Fruit fly (Drosophila melanogaster) whole organism, embryonic: ENCODE results near the gene Vps37B.

Experiments used
- Asciz ChIP-seq: fragments of 200-800 bp; sonication (Bioruptor generic); optimal IDR thresholded peaks from 2 replicates; lab custom pipeline; 2017; ENCODE audit warnings: missing biosample characterization, mild to moderate bottlenecking, missing genetic modification characterization, missing genetic modification reagents
- Awh ChIP-seq: fragments of 200-800 bp; sonication (Bioruptor generic); IDR thresholded peaks from 2 replicates; pipeline ENCODE4, ENCODE4 v1.3.6; 2022; ENCODE audit warnings: missing biosample characterization, missing genetic modification characterization
- Blimp-1 ChIP-seq: fragments of 200-800 bp; sonication (Bioruptor generic); optimal IDR thresholded peaks from 3 replicates; lab custom pipeline; 2018; ENCODE audit warnings: missing biosample characterization, missing genetic modification characterization, mild to moderate bottlenecking, moderate library complexity, missing genetic modification reagents
- BtbVII ChIP-seq: fragments of 200-800 bp; sonication (Bioruptor generic); optimal IDR thresholded peaks from 3 replicates; lab custom pipeline; 2017; ENCODE audit warnings: missing biosample characterization, mild to moderate bottlenecking, missing genetic modification characterization
- CG13296 ChIP-seq: fragments of 200-800 bp; sonication (Bioruptor generic); optimal IDR thresholded peaks from 3 replicates; lab custom pipeline; 2018; ENCODE audit warnings: missing biosample characterization, mild to moderate bottlenecking, missing genetic modification characterization
- CG13624 ChIP-seq: fragments of 200-800 bp; sonication (Bioruptor generic); optimal IDR thresholded peaks from 2 replicates; lab custom pipeline; 2016; ENCODE audit warnings: missing biosample characterization, missing genetic modification characterization
- CG15601 ChIP-seq: fragments of 200-800 bp; sonication (Bioruptor generic); optimal IDR thresholded peaks from 3 replicates; lab custom pipeline; 2019; ENCODE audit warnings: missing biosample characterization, mild to moderate bottlenecking, missing genetic modification characterization, moderate library complexity
- CG17568 ChIP-seq: fragments of 200-800 bp; sonication (Bioruptor generic); optimal IDR thresholded peaks from 2 replicates; lab custom pipeline; 2018; ENCODE audit warnings: missing biosample characterization, mild to moderate bottlenecking, missing genetic modification characterization, moderate library complexity
- CG17802 ChIP-seq: fragments of 200-800 bp; sonication (Bioruptor generic); optimal IDR thresholded peaks from 2 replicates; lab custom pipeline; 2018; ENCODE audit warnings: missing biosample characterization, mild to moderate bottlenecking, missing genetic modification characterization, moderate library complexity
- CG1792 ChIP-seq: fragments of 200-800 bp; sonication (Bioruptor generic); optimal IDR thresholded peaks from 2 replicates; lab custom pipeline; 2016; ENCODE audit warnings: missing biosample characterization, missing genetic modification characterization
- CG1832 ChIP-seq: fragments of 200-800 bp; sonication (Bioruptor generic); optimal IDR thresholded peaks from 2 replicates; lab custom pipeline; 2017; ENCODE audit warnings: missing biosample characterization, mild to moderate bottlenecking, missing genetic modification characterization, inconsistent platforms
- CG2199 ChIP-seq: fragments of 200-800 bp; sonication (Bioruptor generic); IDR thresholded peaks from 3 replicates; pipeline ENCODE4 v1.3.6; 2022; ENCODE audit warnings: missing biosample characterization, missing genetic modification characterization
- CG2678 ChIP-seq: fragments of 200-800 bp; sonication (Bioruptor generic); optimal IDR thresholded peaks from 3 replicates; lab custom pipeline; 2019; ENCODE audit warnings: missing biosample characterization, mild to moderate bottlenecking, missing genetic modification characterization, moderate library complexity
- CG31224 ChIP-seq: fragments of 200-800 bp; sonication (Bioruptor generic); IDR thresholded peaks from 2 replicates; pipeline ENCODE4 v1.3.6; 2022; ENCODE audit warnings: missing biosample characterization, missing genetic modification characterization
- CG4282 ChIP-seq: fragments of 200-800 bp; sonication (Bioruptor generic); optimal IDR thresholded peaks from 2 replicates; lab custom pipeline; 2016; ENCODE audit warnings: missing biosample characterization, missing genetic modification characterization
- CG4404 ChIP-seq: fragments of 200-800 bp; sonication (Bioruptor generic); IDR thresholded peaks from 2 replicates; pipeline ENCODE4 v1.3.6; 2022; ENCODE audit warnings: missing biosample characterization, missing genetic modification characterization
- CG4707 ChIP-seq: fragments of 200-800 bp; sonication (Bioruptor generic); optimal IDR thresholded peaks from 2 replicates; lab custom pipeline; 2018; ENCODE audit warnings: missing biosample characterization, mild to moderate bottlenecking, missing genetic modification characterization, moderate library complexity
- CG7963 ChIP-seq: fragments of 200-800 bp; sonication (Bioruptor generic); IDR thresholded peaks from 3 replicates; pipeline ENCODE4 v1.3.6; 2022; ENCODE audit warnings: missing biosample characterization, missing genetic modification characterization; ENCODE audit not compliant: partially characterized antibody
- CG8089 ChIP-seq: fragments of 200-800 bp; sonication (Bioruptor generic); optimal IDR thresholded peaks from 3 replicates; lab custom pipeline; 2016; ENCODE audit warnings: missing biosample characterization, missing genetic modification characterization
- CG8290 ChIP-seq, 3 experiments: fragments of 200-800 bp; sonication (Bioruptor generic); optimal IDR thresholded peaks; 2 replicates each; lab custom pipeline; 2016 to 2019; ENCODE audit warnings: missing biosample characterization in 3 of 3, missing genetic modification characterization in 3 of 3, mild to moderate bottlenecking in 2 of 3, moderate library complexity in 1 of 3
- CG9932 ChIP-seq: fragments of 200-800 bp; sonication (Bioruptor generic); IDR thresholded peaks from 2 replicates; pipeline ENCODE4 v1.3.6; 2022; ENCODE audit warnings: missing biosample characterization, missing genetic modification characterization
- D ChIP-seq, 2 experiments: fragments of 200-800 bp in 1 of 2; fragments of >200 bp in 1 of 2; sonication (Bioruptor generic) in 1 of 2; optimal IDR thresholded peaks; 2 replicates in 1 of 2; 3 replicates in 1 of 2; lab custom pipeline; 2017; ENCODE audit warnings: mild to moderate bottlenecking in 1 of 2, missing biosample characterization in 1 of 2, missing genetic modification characterization in 1 of 2, missing genetic modification reagents in 1 of 2
- Dbx ChIP-seq: fragments of 200-800 bp; sonication (Bioruptor generic); IDR thresholded peaks from 3 replicates; pipeline ENCODE4 v1.3.6; 2022; ENCODE audit warnings: missing biosample characterization, missing genetic modification characterization
- Dp ChIP-seq: fragments of 200-800 bp; sonication (Bioruptor generic); optimal IDR thresholded peaks from 2 replicates; lab custom pipeline; 2018; ENCODE audit warnings: missing biosample characterization, mild to moderate bottlenecking, missing genetic modification characterization, moderate library complexity
- Fer3 ChIP-seq: fragments of 200-800 bp; sonication (Bioruptor generic); optimal IDR thresholded peaks from 2 replicates; lab custom pipeline; 2018; ENCODE audit warnings: missing biosample characterization, mild to moderate bottlenecking, missing genetic modification characterization, moderate library complexity
- Hsf ChIP-seq: fragments of 200-800 bp; sonication (Bioruptor generic); optimal IDR thresholded peaks from 3 replicates; lab custom pipeline; 2016; ENCODE audit warnings: missing biosample characterization, missing genetic modification characterization
- Mad ChIP-seq: fragments of 200-800 bp; sonication (Bioruptor generic); optimal IDR thresholded peaks from 2 replicates; lab custom pipeline; 2016; ENCODE audit warnings: missing biosample characterization, missing genetic modification characterization
- NK7.1 ChIP-seq: fragments of 200-800 bp; sonication (Bioruptor generic); optimal IDR thresholded peaks from 3 replicates; lab custom pipeline; 2016; ENCODE audit warnings: missing biosample characterization, missing genetic modification characterization
- PHDP ChIP-seq: fragments of 200-800 bp; sonication (Bioruptor generic); optimal IDR thresholded peaks from 3 replicates; lab custom pipeline; 2018; ENCODE audit warnings: missing biosample characterization, mild to moderate bottlenecking, missing genetic modification characterization, moderate library complexity
- Poxn ChIP-seq: fragments of 200-800 bp; sonication (Bioruptor generic); IDR thresholded peaks from 2 replicates; pipeline ENCODE4 v1.3.6; 2022; ENCODE audit warnings: missing biosample characterization, missing genetic modification characterization
- YL-1 ChIP-seq: fragments of 200-800 bp; sonication (Bioruptor generic); optimal IDR thresholded peaks from 3 replicates; lab custom pipeline; 2017; ENCODE audit warnings: missing biosample characterization, mild to moderate bottlenecking, missing genetic modification characterization
- abd-A ChIP-seq: fragments of 200-800 bp; sonication (Bioruptor generic); optimal IDR thresholded peaks from 3 replicates; lab custom pipeline; 2019; ENCODE audit warnings: missing biosample characterization, mild to moderate bottlenecking, missing genetic modification characterization, moderate library complexity
- amos ChIP-seq: fragments of 200-800 bp; sonication (Bioruptor generic); IDR thresholded peaks from 2 replicates; pipeline ENCODE4 v1.3.6; 2022; ENCODE audit warnings: missing biosample characterization, missing genetic modification characterization; ENCODE audit not compliant: partially characterized antibody
- bsh ChIP-seq, 2 experiments: fragments of 200-800 bp; sonication (Bioruptor generic); optimal IDR thresholded peaks; 2 replicates each; lab custom pipeline; 2017 to 2018; ENCODE audit warnings: mild to moderate bottlenecking in 2 of 2, missing biosample characterization in 2 of 2, missing genetic modification characterization in 2 of 2, moderate library complexity in 1 of 2
- btn ChIP-seq: fragments of 200-800 bp; sonication (Bioruptor generic); optimal IDR thresholded peaks from 2 replicates; lab custom pipeline; 2016; ENCODE audit warnings: missing biosample characterization, missing genetic modification characterization
- caup ChIP-seq: fragments of 200-800 bp; sonication (Bioruptor generic); optimal IDR thresholded peaks from 3 replicates; lab custom pipeline; 2017; ENCODE audit warnings: missing biosample characterization, mild to moderate bottlenecking, missing genetic modification characterization, moderate library complexity; ENCODE audit not compliant: severe bottlenecking
- chn ChIP-seq: fragments of 200-800 bp; sonication (Bioruptor generic); optimal IDR thresholded peaks from 2 replicates; lab custom pipeline; 2016; ENCODE audit warnings: missing biosample characterization, missing genetic modification characterization
- eve ChIP-seq, 2 experiments: fragments of >200 bp; optimal IDR thresholded peaks; 2 replicates each; lab custom pipeline; 2017; ENCODE audit warnings: missing biosample characterization in 2 of 2, missing genetic modification characterization in 2 of 2
- exex ChIP-seq: fragments of 200-800 bp; sonication (Bioruptor generic); optimal IDR thresholded peaks from 4 replicates; lab custom pipeline; 2018; ENCODE audit warnings: missing biosample characterization, mild to moderate bottlenecking, missing genetic modification characterization, moderate library complexity
- gce ChIP-seq: fragments of 200-800 bp; sonication (Bioruptor generic); IDR thresholded peaks from 3 replicates; pipeline ENCODE4 v1.3.6; 2022; ENCODE audit warnings: missing biosample characterization, missing genetic modification characterization
- gfzf ChIP-seq: fragments of 200-800 bp; sonication (Bioruptor generic); optimal IDR thresholded peaks from 2 replicates; lab custom pipeline; 2016; ENCODE audit warnings: missing biosample characterization, mild to moderate bottlenecking, missing genetic modification characterization, moderate library complexity
- hkb ChIP-seq, 2 experiments: fragments of 200-800 bp in 1 of 2; fragments of >200 bp in 1 of 2; sonication (Bioruptor generic) in 1 of 2; IDR thresholded peaks in 1 of 2; optimal IDR thresholded peaks in 1 of 2; 2 replicates each; pipeline versions ENCODE4 v1.3.6 to Lab custom; 2017 to 2022; ENCODE audit warnings: missing biosample characterization in 1 of 2, missing genetic modification characterization in 1 of 2
- otp ChIP-seq: fragments of 200-800 bp; sonication (Bioruptor generic); IDR thresholded peaks from 3 replicates; pipeline ENCODE4, ENCODE4 v1.3.6; 2022; ENCODE audit warnings: missing biosample characterization, missing genetic modification characterization
- ranshi ChIP-seq: fragments of 200-800 bp; sonication (Bioruptor generic); IDR thresholded peaks from 2 replicates; pipeline ENCODE4 v1.3.6; 2022; ENCODE audit warnings: missing biosample characterization, missing genetic modification characterization
- sd ChIP-seq: fragments of 200-800 bp; sonication (Bioruptor generic); optimal IDR thresholded peaks from 3 replicates; lab custom pipeline; 2018; ENCODE audit warnings: missing biosample characterization, mild to moderate bottlenecking, missing genetic modification characterization, moderate library complexity
- sens ChIP-seq: fragments of 200-800 bp; sonication (Bioruptor generic); peaks from one replicate; lab custom pipeline; 2016; ENCODE audit warnings: missing biosample characterization, missing genetic modification characterization
- sisA ChIP-seq: fragments of 200-800 bp; sonication (Bioruptor generic); IDR thresholded peaks from 2 replicates; pipeline ENCODE4 v1.3.6; 2022; ENCODE audit warnings: missing biosample characterization, missing genetic modification characterization
- sob ChIP-seq: fragments of 200-800 bp; sonication (Bioruptor generic); IDR thresholded peaks from 2 replicates; pipeline ENCODE4 v1.3.6; 2022; ENCODE audit warnings: missing biosample characterization, missing genetic modification characterization
- ttk ChIP-seq: fragments of 200-800 bp; sonication (Bioruptor generic); IDR thresholded peaks from 2 replicates; pipeline ENCODE4 v2.1.2; 2022; ENCODE audit warnings: missing biosample characterization, missing genetic modification characterization
- zfh2 ChIP-seq: fragments of 200-800 bp; sonication (Bioruptor generic); optimal IDR thresholded peaks from 2 replicates; lab custom pipeline; 2016; ENCODE audit warnings: missing biosample characterization, missing genetic modification characterization

Gene Vps37B

DNA sequence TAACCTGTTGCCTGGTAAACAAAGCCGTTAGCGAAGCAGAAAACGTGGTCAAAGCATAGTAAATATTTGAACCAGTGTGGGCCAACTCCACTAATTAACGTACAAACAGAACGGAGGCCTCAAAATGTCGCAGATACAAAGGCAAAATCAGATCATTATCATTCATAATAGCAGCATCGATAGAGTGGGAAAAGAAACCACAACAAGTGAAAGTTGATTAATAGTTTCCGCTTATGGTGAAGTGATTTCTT is 17.9 kb upstream of the Vps37B start:
- TF ChIP-seq Fer3 (tag; lab: Kevin White, UChicago), result no peak
- no peak for TF ChIP-seq Hsf (GFP tag; lab: Kevin White, UChicago)
- TF ChIP-seq sisA (GFP tag; lab: Robert Waterston, UW), result no peak
- TF ChIP-seq CG15601 (tag; lab: Kevin White, UChicago), result no peak
- TF ChIP-seq amos (GFP tag; lab: Robert Waterston, UW), result no peak
- TF ChIP-seq CG7963 (GFP tag; lab: Robert Waterston, UW), result no peak
- no peak for TF ChIP-seq CG1832 (GFP tag; lab: Kevin White, UChicago)
- TF ChIP-seq CG2678 (tag; lab: Kevin White, UChicago), result peak; percentile 7
- TF ChIP-seq CG9932, result no peak
- TF ChIP-seq ttk (GFP tag; lab: Robert Waterston, UW), result no peak
- TF ChIP-seq D (optimal IDR thresholded peaks at IDR 0.05; lab: Kevin White, UChicago), result no peak
- no peak for TF ChIP-seq D (GFP tag; optimal IDR thresholded peaks at IDR 0.05; lab: Kevin White, UChicago)
- no peak for TF ChIP-seq CG8089 (GFP tag; lab: Kevin White, UChicago)
- TF ChIP-seq sob, result no peak
- no peak for TF ChIP-seq CG13624 (GFP tag; lab: Kevin White, UChicago)
- TF ChIP-seq sd (tag; lab: Kevin White, UChicago), result peak; percentile 22
- no peak for TF ChIP-seq CG4282 (GFP tag; lab: Kevin White, UChicago)
- TF ChIP-seq CG31224, result no peak
- no peak for TF ChIP-seq Poxn (GFP tag; lab: Robert Waterston, UW)
- no peak for TF ChIP-seq YL-1 (GFP tag; lab: Kevin White, UChicago)
- peak; percentile 5 for TF ChIP-seq caup (GFP tag; lab: Kevin White, UChicago)
- TF ChIP-seq Dbx (GFP tag; lab: Robert Waterston, UW), result no peak
- TF ChIP-seq zfh2 (GFP tag; lab: Kevin White, UChicago), result no peak
- no peak for TF ChIP-seq Dp (GFP tag; lab: Kevin White, UChicago)
- TF ChIP-seq hkb (optimal IDR thresholded peaks at IDR 0.05; lab: Kevin White, UChicago), result no peak
- TF ChIP-seq hkb (GFP tag; IDR thresholded peaks at IDR 0.05; lab: Robert Waterston, UW), result no peak
- no peak for TF ChIP-seq gce (GFP tag; lab: Robert Waterston, UW)
- TF ChIP-seq Mad (GFP tag; lab: Kevin White, UChicago), result no peak
- TF ChIP-seq CG17568 (GFP tag; lab: Kevin White, UChicago), result peak; percentile 20
- TF ChIP-seq eve (GFP tag; optimal IDR thresholded peaks at IDR 0.05; lab: Kevin White, UChicago), result peak in 1 of 2 experiments; percentile 49
- TF ChIP-seq Asciz, result peak; percentile 29
- TF ChIP-seq NK7.1 (GFP tag; lab: Kevin White, UChicago), result no peak
- peak; percentile 14 for TF ChIP-seq PHDP (tag; lab: Kevin White, UChicago)
- peak; percentile 36; the same call in 1 of the 3 replicates for TF ChIP-seq otp (GFP tag; lab: Robert Waterston, UW)
- no peak for TF ChIP-seq CG1792
- TF ChIP-seq Awh (GFP tag; lab: Robert Waterston, UW), result peak; percentile 90
- no peak for TF ChIP-seq chn (GFP tag; lab: Kevin White, UChicago)
- TF ChIP-seq gfzf (GFP tag; lab: Kevin White, UChicago), result no peak
- TF ChIP-seq CG13296 (GFP tag; lab: Kevin White, UChicago), result peak; percentile 0
- TF ChIP-seq abd-A, result peak; percentile 7
- no peak for TF ChIP-seq btn
- TF ChIP-seq CG4707, result peak; percentile 36
- TF ChIP-seq CG4404 (GFP tag; lab: Robert Waterston, UW), result no peak
- no peak for TF ChIP-seq ranshi (GFP tag; lab: Robert Waterston, UW)
- TF ChIP-seq bsh (GFP tag; optimal IDR thresholded peaks at IDR 0.05; lab: Kevin White, UChicago), result no peak
- peak; percentile 69 for TF ChIP-seq Blimp-1
- no peak for TF ChIP-seq CG17802 (tag; lab: Kevin White, UChicago)
- no peak for TF ChIP-seq CG8290 (GFP tag; optimal IDR thresholded peaks at IDR 0.05; lab: Kevin White, UChicago)
- TF ChIP-seq CG8290 (tag; optimal IDR thresholded peaks at IDR 0.05; lab: Kevin White, UChicago), result peak in 1 of 2 experiments; percentile 32
- TF ChIP-seq exex (tag; lab: Kevin White, UChicago), result no peak
- TF ChIP-seq BtbVII, result peak; percentile 5
- no peak for TF ChIP-seq CG2199 (GFP tag; lab: Robert Waterston, UW)
- peak; percentile 58 for TF ChIP-seq sens (GFP tag; lab: Kevin White, UChicago)
